Worm (Caenorhabditis elegans) whole organism, young adult: ENCODE results near the gene K12H6.12.

ENCODE experiments used
- F22D6.2 ChIP-seq: sonication (generic microtip); optimal IDR thresholded peaks from 2 replicates; lab custom pipeline; 2016; ENCODE audit warnings: mild to moderate bottlenecking, missing genetic modification characterization, missing compliant biosample characterization
- F33H1.4 ChIP-seq: fragments of 200-800 bp; sonication (Bioruptor generic); IDR thresholded peaks from 2 replicates; pipeline ENCODE4 v1.3.6; 2022; ENCODE audit warnings: missing genetic modification reagents, missing genetic modification characterization, missing compliant biosample characterization
- F55B11.4 ChIP-seq: sonication (generic microtip); optimal IDR thresholded peaks from 2 replicates; lab custom pipeline; 2016; ENCODE audit warnings: missing compliant biosample characterization, missing genetic modification characterization, borderline replicate concordance; ENCODE audit not compliant: insufficient read depth
- attf-6 ChIP-seq: fragments of 200-800 bp; sonication (Bioruptor generic); IDR thresholded peaks from 2 replicates; pipeline ENCODE4 v1.3.6; 2022; ENCODE audit warnings: missing genetic modification reagents, missing genetic modification characterization, missing compliant biosample characterization
- ceh-79 ChIP-seq: sonication (generic microtip); optimal IDR thresholded peaks from 2 replicates; lab custom pipeline; 2017; ENCODE audit warnings: mild to moderate bottlenecking, missing genetic modification characterization, missing compliant biosample characterization
- him-1 ChIP-seq: sonication (generic microtip); optimal IDR thresholded peaks from 2 replicates; lab custom pipeline; 2016; ENCODE audit warnings: missing genotype, missing genetic modification reagents, missing genetic modification characterization, missing compliant biosample characterization
- lsl-1 ChIP-seq: fragments of 200-800 bp; sonication (Bioruptor generic); optimal IDR thresholded peaks from 2 replicates; lab custom pipeline; 2018; ENCODE audit warnings: mild to moderate bottlenecking, missing genetic modification characterization, moderate library complexity, missing compliant biosample characterization
- mel-28 ChIP-seq: sonication (generic microtip); optimal IDR thresholded peaks from 2 replicates; lab custom pipeline; 2016; ENCODE audit warnings: borderline replicate concordance, mild to moderate bottlenecking, missing genetic modification characterization, missing compliant biosample characterization
- pha-4 ChIP-seq: fragments of 150-350 bp; sonication (generic microtip); optimal IDR thresholded peaks from 2 replicates; lab custom pipeline; 2014; ENCODE audit warnings: missing biosample characterization, missing genetic modification reagents, missing genetic modification characterization
- snpc-3.4 ChIP-seq: sonication (generic microtip); optimal IDR thresholded peaks from 2 replicates; lab custom pipeline; 2017; ENCODE audit warnings: missing genetic modification characterization, mild to moderate bottlenecking, missing compliant biosample characterization, antibody characterized with exemption, moderate library complexity, missing genotype, missing genetic modification reagents
- snpc-4 ChIP-seq, 5 experiments: fragments of 150-350 bp in 1 of 5; sonication (generic microtip) in 4 of 5; optimal IDR thresholded peaks; 2 replicates each; lab custom pipeline; 2014 to 2018; ENCODE audit warnings: missing genetic modification characterization in 5 of 5, missing biosample characterization in 3 of 5, antibody characterized with exemption in 2 of 5, mild to moderate bottlenecking in 2 of 5, missing compliant biosample characterization in 2 of 5, missing genotype in 2 of 5, moderate library complexity in 2 of 5, missing genetic modification reagents in 1 of 5

ce11 chrII:2824169-2824568 lies 16.2 kb downstream of the K12H6.12 start, which contains the start of the genes K12H6.4 and K12H6.9:
- TF ChIP-seq pha-4 (tag; lab: Kevin White, UChicago): no peak
- TF ChIP-seq him-1 (tag; lab: Kevin White, UChicago): no peak
- TF ChIP-seq ceh-79 (tag; lab: Kevin White, UChicago): no peak
- no peak for TF ChIP-seq lsl-1 (GFP tag; lab: Kevin White, UChicago)
- no peak for TF ChIP-seq F22D6.2
- TF ChIP-seq snpc-4 (GFP tag; optimal IDR thresholded peaks at IDR 0.05; lab: Kevin White, UChicago): no peak
- no peak for TF ChIP-seq snpc-4 (tag; optimal IDR thresholded peaks at IDR 0.05; lab: Kevin White, UChicago)
- no peak for TF ChIP-seq snpc-3.4 (tag; lab: Kevin White, UChicago)
- no peak for TF ChIP-seq mel-28 (tag; lab: Kevin White, UChicago)
- TF ChIP-seq F55B11.4: no peak
- TF ChIP-seq attf-6: no peak
- TF ChIP-seq F33H1.4 (GFP tag; lab: Robert Waterston, UW): no peak
